Fruit fly (Drosophila melanogaster) whole organism: ENCODE measurements around the gene Arp6.

Source experiments
- CG8478 ChIP-seq: fragments of >200 bp; optimal IDR thresholded peaks from 2 replicates; lab custom pipeline; 2018; ENCODE audit warnings: inconsistent platforms
- Dll ChIP-seq: fragments of >200 bp; optimal IDR thresholded peaks from 2 replicates; lab custom pipeline; 2017
- EcR ChIP-seq, 2 experiments: fragments of >200 bp; optimal IDR thresholded peaks; 2 replicates each; lab custom pipeline; 2017; ENCODE audit warnings: missing biosample characterization in 2 of 2, missing genetic modification characterization in 2 of 2, missing genetic modification reagents in 2 of 2
- pan ChIP-seq: fragments of >200 bp; optimal IDR thresholded peaks from 2 replicates; lab custom pipeline; 2017
- psq ChIP-seq: fragments of >200 bp; optimal IDR thresholded peaks from 2 replicates; lab custom pipeline; 2017
- usp ChIP-seq: fragments of >200 bp; optimal IDR thresholded peaks from 2 replicates; lab custom pipeline; 2017; ENCODE audit warnings: missing biosample characterization, missing genetic modification characterization, mixed read lengths

Gene Arp6

DNA sequence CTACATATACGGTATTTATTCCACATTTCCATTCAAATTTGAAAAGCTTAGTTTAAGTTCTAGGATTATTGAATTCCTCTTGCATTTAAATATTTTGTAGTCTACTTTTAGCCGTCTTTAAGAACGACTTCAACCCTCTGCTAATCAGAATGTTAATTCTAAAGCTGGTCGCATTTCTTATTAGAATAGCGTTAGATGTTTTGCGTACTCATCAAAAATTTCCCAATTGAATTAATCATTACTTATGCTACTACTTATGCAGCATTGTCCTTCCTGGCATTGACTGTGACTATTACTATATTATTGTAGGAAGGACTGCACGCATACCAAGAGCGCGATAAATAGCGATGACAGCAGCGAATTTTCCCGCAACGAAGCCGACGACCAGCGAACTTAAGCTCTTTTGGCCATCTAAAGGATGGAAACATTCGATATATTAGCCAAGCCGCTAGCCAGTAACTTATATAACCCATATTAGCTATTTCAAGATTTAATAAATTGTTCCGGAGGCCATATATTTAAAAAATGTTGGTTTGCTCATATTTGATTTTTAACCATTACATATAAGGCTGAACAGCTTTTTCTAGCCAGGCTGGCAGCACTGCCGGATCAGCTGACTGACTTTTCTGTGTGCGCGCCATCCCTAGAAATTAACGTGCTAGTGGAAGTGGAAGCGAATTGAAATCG is 39.9 kb downstream of the Arp6 start, which contains the start of gene CG8128:
TSS of gene CG8128 (plus strand) at position 641 of the 687 bp plus-strand sequence.
- TF ChIP-seq usp: no peak
- TF ChIP-seq Dll (lab: Kevin White, UChicago): no peak
- TF ChIP-seq EcR (GFP tag; optimal IDR thresholded peaks at IDR 0.05; lab: Kevin White, UChicago): no peak

DNA sequence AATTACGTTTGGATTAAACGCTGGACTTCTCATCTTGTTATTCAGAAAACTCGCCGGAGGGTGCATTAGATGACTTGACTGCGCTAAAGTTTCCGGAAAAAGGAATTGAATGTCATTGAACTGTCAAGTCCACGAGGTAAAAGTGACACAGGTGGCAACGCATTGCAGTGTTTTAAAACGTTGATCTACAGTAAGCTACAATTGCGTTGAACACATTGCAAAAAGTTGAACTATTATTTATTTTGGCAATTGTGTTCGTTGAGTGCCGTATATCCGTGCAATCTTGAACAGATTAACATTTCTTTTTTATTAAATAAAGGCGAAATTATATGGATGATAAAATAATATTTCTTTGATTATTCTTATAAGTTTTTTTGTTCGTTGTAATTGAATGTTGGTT is 48.2 kb downstream of the Arp6 start, which contains the start of gene CG15599:
TSS of gene CG15599 (minus strand) at position 101 of the 400 bp plus-strand sequence.
- no peak for TF ChIP-seq psq (lab: Kevin White, UChicago)
- no peak for TF ChIP-seq usp
- TF ChIP-seq Dll (lab: Kevin White, UChicago): no peak
- TF ChIP-seq pan (lab: Kevin White, UChicago): no peak
- no peak for TF ChIP-seq CG8478 (lab: Kevin White, UChicago)
